Worm (Caenorhabditis elegans): Measurements from ENCODE around the gene srz-58.

DNA sequence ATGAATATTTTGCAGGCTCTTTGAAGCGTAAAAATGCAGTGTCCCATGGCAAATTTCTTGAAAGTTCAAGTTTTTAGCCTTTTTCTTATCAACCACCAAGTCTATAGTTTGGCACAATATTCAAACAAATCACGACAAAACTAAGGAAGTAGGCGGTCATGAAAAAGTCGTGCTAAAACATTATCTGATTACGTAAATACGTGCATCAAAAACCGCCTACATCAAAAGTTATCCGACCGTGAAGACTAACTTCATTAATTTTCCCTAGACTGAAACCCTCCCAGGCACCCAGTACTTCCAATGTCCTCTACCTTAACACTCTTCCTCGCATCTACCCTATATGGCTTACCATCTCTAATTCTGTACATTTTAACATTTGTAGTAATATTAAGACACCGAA lies 10.6 kb downstream of the srz-58 start, which contains the start of gene srg-44:
- TF ChIP-seq W03F9.2 (tag; optimal IDR thresholded peaks at IDR 0.05), result no peak
- TF ChIP-seq him-1 (tag; optimal IDR thresholded peaks at IDR 0.05), result no peak
- no peak for TF ChIP-seq dao-5 (tag; optimal IDR thresholded peaks at IDR 0.05)
